Fruit fly (Drosophila melanogaster) whole organism, wandering third instar larva: ENCODE results near the gene CG3408.
A peak's percentile ranks its signal among the peaks of the same experiment; 100 is the strongest.

Experiments
- Abd-B ChIP-seq: fragments of >200 bp; optimal IDR thresholded peaks from 2 replicates; lab custom pipeline; 2017; ENCODE audit warnings: missing biosample characterization, missing genetic modification characterization
- CG32264 ChIP-seq: fragments of 200-800 bp; sonication (Bioruptor generic); optimal IDR thresholded peaks from 2 replicates; lab custom pipeline; 2016; ENCODE audit warnings: missing biosample characterization, missing genetic modification characterization
- CG9705 ChIP-seq: fragments of 200-800 bp; sonication (Bioruptor generic); optimal IDR thresholded peaks from 2 replicates; lab custom pipeline; 2018; ENCODE audit warnings: missing biosample characterization, mild to moderate bottlenecking, missing genetic modification characterization
- CrebA ChIP-seq: fragments of 200-800 bp; sonication (Bioruptor generic); optimal IDR thresholded peaks from 2 replicates; lab custom pipeline; 2016; ENCODE audit warnings: missing biosample characterization, mild to moderate bottlenecking, missing genetic modification characterization, borderline replicate concordance
- Dfd ChIP-seq: fragments of >200 bp; optimal IDR thresholded peaks from 2 replicates; lab custom pipeline; 2017; ENCODE audit warnings: missing biosample characterization, missing genetic modification characterization
- Dif ChIP-seq: fragments of 200-275, 200-300 bp; sonication (Bioruptor generic); optimal IDR thresholded peaks from 2 replicates; lab custom pipeline; 2018; ENCODE audit warnings: missing biosample characterization, missing genetic modification characterization; ENCODE audit not compliant: partially characterized antibody
- HLH106 ChIP-seq: fragments of 200-800 bp; optimal IDR thresholded peaks from 3 replicates; lab custom pipeline; 2019; ENCODE audit warnings: missing biosample characterization, mild to moderate bottlenecking, missing genetic modification characterization, moderate library complexity
- Hr78 ChIP-seq: fragments of >200 bp; optimal IDR thresholded peaks from 2 replicates; lab custom pipeline; 2017; ENCODE audit warnings: missing biosample characterization, missing genetic modification characterization
- Hr83 ChIP-seq: fragments of 200-300 bp; sonication (Bioruptor generic); optimal IDR thresholded peaks from 2 replicates; lab custom pipeline; 2016; ENCODE audit warnings: missing biosample characterization, mild to moderate bottlenecking, missing genetic modification characterization, moderate library complexity; ENCODE audit not compliant: poor library complexity, severe bottlenecking
- Jra ChIP-seq: sonication (Bioruptor generic); optimal IDR thresholded peaks from 2 replicates; lab custom pipeline; 2016; ENCODE audit warnings: missing biosample characterization, missing genetic modification characterization
- Myc ChIP-seq: fragments of >200 bp; optimal IDR thresholded peaks from 2 replicates; lab custom pipeline; 2017
- N ChIP-seq: fragments of >200 bp; optimal IDR thresholded peaks from 2 replicates; lab custom pipeline; 2018; ENCODE audit warnings: missing biosample characterization, missing external identifiers, missing genetic modification characterization
- OdsH ChIP-seq: fragments of 200-800 bp; sonication (Bioruptor generic); optimal IDR thresholded peaks from 2 replicates; lab custom pipeline; 2016; ENCODE audit warnings: missing biosample characterization, mild to moderate bottlenecking, missing genetic modification characterization
- Rel ChIP-seq, 2 experiments: fragments of 200-800 bp; sonication (Bioruptor generic) in 1 of 2; optimal IDR thresholded peaks; 2 replicates in 1 of 2; 3 replicates in 1 of 2; lab custom pipeline; 2016 to 2019; ENCODE audit warnings: mild to moderate bottlenecking in 2 of 2, missing biosample characterization in 2 of 2, missing genetic modification characterization in 2 of 2, moderate library complexity in 1 of 2
- Vsx2 ChIP-seq: fragments of 200-300, 225-300 bp; sonication (Bioruptor generic); optimal IDR thresholded peaks from 2 replicates; lab custom pipeline; 2018; ENCODE audit warnings: missing biosample characterization, missing genetic modification characterization; ENCODE audit not compliant: partially characterized antibody
- br ChIP-seq: fragments of 200-800 bp; sonication (Bioruptor generic); optimal IDR thresholded peaks from 2 replicates; lab custom pipeline; 2016; ENCODE audit warnings: missing biosample characterization, missing genetic modification characterization
- brk ChIP-seq: fragments of 200-800 bp; sonication (Bioruptor generic); optimal IDR thresholded peaks from 2 replicates; lab custom pipeline; 2016; ENCODE audit warnings: missing biosample characterization, mild to moderate bottlenecking, missing genetic modification characterization
- dmrt93B ChIP-seq: fragments of 200-800 bp; sonication (Bioruptor generic); optimal IDR thresholded peaks from 2 replicates; lab custom pipeline; 2018; ENCODE audit warnings: missing biosample characterization, mild to moderate bottlenecking, missing genetic modification characterization
- dsf ChIP-seq: sonication (Bioruptor generic); optimal IDR thresholded peaks from 2 replicates; lab custom pipeline; 2016; ENCODE audit warnings: missing biosample characterization, missing genetic modification characterization, borderline replicate concordance
- foxo ChIP-seq, 2 experiments: fragments of 200-800 bp; sonication (Bioruptor generic); optimal IDR thresholded peaks; 2 replicates in 1 of 2; 3 replicates in 1 of 2; lab custom pipeline; 2016 to 2017; ENCODE audit warnings: missing biosample characterization in 2 of 2, missing genetic modification characterization in 2 of 2
- fru ChIP-seq: fragments of 200-800 bp; sonication (Bioruptor generic); optimal IDR thresholded peaks from 3 replicates; lab custom pipeline; 2016; ENCODE audit warnings: missing biosample characterization, mild to moderate bottlenecking, missing genetic modification characterization
- h ChIP-seq: fragments of 200-800 bp; sonication (Bioruptor generic); optimal IDR thresholded peaks from 3 replicates; lab custom pipeline; 2016; ENCODE audit warnings: missing biosample characterization, mild to moderate bottlenecking, missing genetic modification characterization
- jim ChIP-seq: fragments of 175-275, 200-325 bp; sonication (Bioruptor generic); optimal IDR thresholded peaks from 2 replicates; lab custom pipeline; 2016; ENCODE audit warnings: missing biosample characterization, mild to moderate bottlenecking, missing genetic modification characterization
- lola ChIP-seq: fragments of >200 bp; optimal IDR thresholded peaks from 2 replicates; lab custom pipeline; 2017; ENCODE audit warnings: missing biosample characterization, missing genetic modification characterization
- pan ChIP-seq: fragments of >200 bp; optimal IDR thresholded peaks from 2 replicates; lab custom pipeline; 2017
- psq ChIP-seq: fragments of 200-800 bp; sonication (Bioruptor generic); optimal IDR thresholded peaks from 3 replicates; lab custom pipeline; 2017; ENCODE audit warnings: missing biosample characterization, mild to moderate bottlenecking, missing genetic modification characterization, moderate library complexity
- rgr ChIP-seq: fragments of 200-800 bp; sonication (Bioruptor generic); optimal IDR thresholded peaks from 3 replicates; lab custom pipeline; 2016; ENCODE audit warnings: missing biosample characterization, mild to moderate bottlenecking, missing genetic modification characterization
- sage ChIP-seq: fragments of 200-800 bp; sonication (Bioruptor generic); optimal IDR thresholded peaks from 2 replicates; lab custom pipeline; 2016; ENCODE audit warnings: missing biosample characterization, mild to moderate bottlenecking, missing genetic modification characterization
- sv ChIP-seq: fragments of 200-800 bp; sonication (Bioruptor generic); optimal IDR thresholded peaks from 3 replicates; lab custom pipeline; 2016; ENCODE audit warnings: missing biosample characterization, missing genetic modification characterization
- tai ChIP-seq: sonication (Bioruptor generic); optimal IDR thresholded peaks from 2 replicates; lab custom pipeline; 2016; ENCODE audit warnings: missing biosample characterization, missing genetic modification characterization
- usp ChIP-seq: fragments of >200 bp; optimal IDR thresholded peaks from 2 replicates; lab custom pipeline; 2017; ENCODE audit warnings: missing biosample characterization, missing genetic modification characterization
- woc ChIP-seq: sonication (Bioruptor generic); optimal IDR thresholded peaks from 2 replicates; lab custom pipeline; 2016; ENCODE audit warnings: missing biosample characterization, mild to moderate bottlenecking, missing genetic modification characterization

Gene CG3408

DNA sequence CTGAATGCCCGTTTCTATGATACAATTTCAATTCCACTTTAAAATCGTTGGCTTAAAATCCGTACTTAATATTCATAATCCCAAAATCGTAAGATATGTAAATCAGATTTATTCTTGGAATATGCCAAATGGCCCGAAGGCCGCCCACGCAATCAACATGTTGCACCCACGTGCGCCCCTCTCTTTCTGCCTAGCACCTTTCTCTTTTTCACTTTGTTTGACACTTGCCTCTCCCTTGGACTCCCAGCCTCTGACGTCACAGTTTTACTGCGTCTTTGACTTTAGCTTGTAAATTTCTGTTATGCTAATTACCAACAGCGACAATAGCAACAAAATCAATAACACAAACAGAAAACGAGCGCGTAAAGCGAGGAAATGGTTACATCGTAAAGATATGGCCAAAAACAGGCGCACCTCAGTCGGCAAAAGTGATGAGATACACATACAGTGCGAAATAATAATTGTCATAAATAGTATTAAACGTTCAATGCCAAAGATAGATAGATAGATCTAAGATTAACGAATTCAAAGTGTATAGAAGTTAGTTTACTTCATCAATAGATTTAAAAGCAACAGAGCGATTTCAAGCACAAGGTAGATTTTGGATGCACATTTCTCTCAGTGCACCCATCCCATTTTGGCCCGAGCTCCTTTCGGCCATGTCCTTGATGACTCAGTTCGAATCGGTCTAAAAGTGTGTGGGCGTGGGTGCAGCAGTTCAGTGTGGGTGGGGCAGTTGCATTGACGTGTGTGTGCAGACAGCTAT is 5.6 kb downstream of the CG3408 start:
- TF ChIP-seq fru (GFP tag; lab: Kevin White, UChicago) (peak; percentile 18), Jra (GFP tag; lab: Kevin White, UChicago) (no peak), CG32264 (GFP tag; lab: Kevin White, UChicago) (no peak), h (GFP tag; lab: Kevin White, UChicago) (peak; percentile 52), foxo (GFP tag; optimal IDR thresholded peaks at IDR 0.05; lab: Kevin White, UChicago) (peak in 1 of 2 experiments; percentile 10), br (GFP tag; lab: Kevin White, UChicago) (no peak), woc (GFP tag; lab: Kevin White, UChicago) (no peak)

DNA sequence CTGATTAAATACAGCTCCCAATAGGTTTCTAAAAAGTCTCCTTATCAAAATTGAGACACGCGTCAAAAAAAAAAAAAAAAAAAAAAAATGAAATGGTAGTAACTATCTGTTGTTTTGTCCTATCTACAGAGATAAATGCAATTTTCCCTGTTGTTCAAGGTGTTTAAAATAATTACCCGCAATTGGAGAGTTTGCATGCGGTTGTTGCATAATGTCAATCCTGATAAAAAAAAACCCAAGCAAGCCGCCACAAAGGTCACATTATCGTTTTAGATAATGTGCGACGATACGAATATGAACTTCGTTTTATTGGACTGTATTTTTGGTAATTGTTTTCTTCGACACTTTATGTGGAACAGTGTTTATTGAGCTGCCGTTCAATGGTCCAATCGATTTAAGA is 6.5 kb downstream of the CG3408 start:
- no peak for TF ChIP-seq OdsH (GFP tag; lab: Kevin White, UChicago)
- TF ChIP-seq Hr83, result no peak
- no peak for TF ChIP-seq dmrt93B (GFP tag; lab: Kevin White, UChicago)
- no peak for TF ChIP-seq Jra (GFP tag; lab: Kevin White, UChicago)
- no peak for TF ChIP-seq pan (lab: Kevin White, UChicago)
- no peak for TF ChIP-seq Hr78 (GFP tag; lab: Kevin White, UChicago)
- TF ChIP-seq HLH106, result no peak
- TF ChIP-seq dsf (GFP tag; lab: Kevin White, UChicago), result no peak
- TF ChIP-seq lola, result no peak
- TF ChIP-seq jim (GFP tag; lab: Kevin White, UChicago), result no peak
- no peak for TF ChIP-seq fru (GFP tag; lab: Kevin White, UChicago)
- no peak for TF ChIP-seq tai
- no peak for TF ChIP-seq Dif (GFP tag; lab: Kevin White, UChicago)
- TF ChIP-seq usp (GFP tag; lab: Kevin White, UChicago), result no peak
- TF ChIP-seq Myc (lab: Kevin White, UChicago), result no peak
- no peak for TF ChIP-seq rgr (GFP tag; lab: Kevin White, UChicago)
- no peak for TF ChIP-seq N (GFP tag; lab: Kevin White, UChicago)

DNA sequence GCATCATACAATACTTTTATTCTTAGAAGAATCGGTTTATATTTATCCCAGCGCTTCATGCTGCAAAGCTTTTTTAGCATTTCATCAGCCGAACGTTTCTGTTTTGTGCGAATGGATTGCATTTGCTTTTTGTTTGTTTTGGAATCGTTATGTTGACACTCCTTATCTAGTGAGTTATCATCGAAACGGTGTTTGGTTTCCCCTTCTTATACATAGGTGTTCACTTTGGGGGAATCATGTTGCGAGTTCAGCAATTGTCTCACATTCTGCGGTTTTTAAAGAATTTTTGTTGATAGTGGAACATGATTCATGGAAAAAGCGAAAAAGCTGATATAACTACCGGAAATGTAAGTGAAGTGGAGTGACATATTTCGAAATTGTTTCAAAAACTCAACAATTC is 7.1 kb downstream of the CG3408 start:
- TF ChIP-seq foxo (GFP tag; optimal IDR thresholded peaks at IDR 0.05; lab: Kevin White, UChicago) (no peak), Dif (GFP tag; lab: Kevin White, UChicago) (no peak), sage (GFP tag; lab: Kevin White, UChicago) (no peak), Jra (GFP tag; lab: Kevin White, UChicago) (no peak), lola (no peak), CrebA (GFP tag; lab: Kevin White, UChicago) (no peak)

DNA sequence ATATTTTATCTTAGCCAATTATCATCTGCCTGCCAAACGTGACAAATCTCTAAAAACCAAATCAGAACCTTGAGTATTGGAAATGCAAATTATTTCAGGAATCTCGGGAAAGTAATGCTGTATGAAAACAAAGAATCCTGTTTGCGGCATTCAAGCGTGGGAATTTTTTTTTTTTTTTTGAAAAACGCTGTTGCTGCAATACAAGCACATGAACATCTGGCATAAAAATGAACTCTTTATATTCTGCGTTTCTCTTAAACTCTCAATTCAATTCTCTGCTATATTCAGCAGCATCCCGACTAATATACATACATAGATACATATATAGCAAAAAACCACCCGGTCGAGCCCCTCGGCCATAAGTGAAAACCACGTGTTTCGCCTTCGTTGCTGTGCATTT is 8.1 kb downstream of the CG3408 start:
- no peak for TF ChIP-seq brk (GFP tag; lab: Kevin White, UChicago)
- TF ChIP-seq psq (GFP tag; lab: Kevin White, UChicago), result no peak
- TF ChIP-seq Myc (lab: Kevin White, UChicago), result no peak
- TF ChIP-seq CG9705 (GFP tag; lab: Kevin White, UChicago), result no peak
- TF ChIP-seq dmrt93B (GFP tag; lab: Kevin White, UChicago), result no peak
- no peak for TF ChIP-seq N (GFP tag; lab: Kevin White, UChicago)
- no peak for TF ChIP-seq sv (GFP tag; lab: Kevin White, UChicago)
- no peak for TF ChIP-seq Abd-B (GFP tag; lab: Kevin White, UChicago)
- no peak for TF ChIP-seq tai
- TF ChIP-seq Rel (GFP tag; optimal IDR thresholded peaks at IDR 0.05; lab: Kevin White, UChicago), result no peak
- no peak for TF ChIP-seq Rel (tag; optimal IDR thresholded peaks at IDR 0.05; lab: Kevin White, UChicago)
- no peak for TF ChIP-seq jim (GFP tag; lab: Kevin White, UChicago)
- TF ChIP-seq Dif (GFP tag; lab: Kevin White, UChicago), result no peak
- TF ChIP-seq OdsH (GFP tag; lab: Kevin White, UChicago), result no peak
- no peak for TF ChIP-seq CG32264 (GFP tag; lab: Kevin White, UChicago)
- no peak for TF ChIP-seq Vsx2 (GFP tag; lab: Kevin White, UChicago)
- no peak for TF ChIP-seq pan (lab: Kevin White, UChicago)
- no peak for TF ChIP-seq fru (GFP tag; lab: Kevin White, UChicago)
- TF ChIP-seq Dfd (GFP tag; lab: Kevin White, UChicago), result no peak
- no peak for TF ChIP-seq foxo (GFP tag; optimal IDR thresholded peaks at IDR 0.05; lab: Kevin White, UChicago)
- TF ChIP-seq woc (GFP tag; lab: Kevin White, UChicago), result no peak
- TF ChIP-seq, all 38 proteins: peak for 0
